Worm (Caenorhabditis elegans): Measurements from ENCODE around the gene gpx-6.

DNA sequence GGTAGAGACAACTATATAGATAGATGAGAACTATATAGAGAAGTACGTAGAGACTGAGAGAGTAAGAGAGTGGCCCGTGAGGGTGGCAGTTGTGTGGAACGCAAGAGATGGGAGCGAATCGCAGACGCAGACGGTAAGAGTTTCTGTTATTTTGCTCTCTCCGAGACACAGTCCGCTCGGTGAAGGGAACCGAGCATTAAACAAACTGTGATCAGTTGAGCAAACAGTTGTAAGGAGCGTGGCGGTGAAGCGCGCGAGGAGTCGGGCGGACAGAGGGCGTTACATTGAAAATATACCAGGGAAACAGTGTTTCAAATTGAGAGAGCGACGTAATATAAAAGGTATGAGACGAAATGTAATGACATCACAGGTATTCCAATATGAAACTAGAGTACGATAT is 7.5 kb downstream of the gpx-6 start:
- TF ChIP-seq dmd-4 (tag; optimal IDR thresholded peaks at IDR 0.05) (no peak), mdl-1 (tag; optimal IDR thresholded peaks at IDR 0.05) (peak in 1 of 2 experiments; percentile 37), mab-5 (tag; optimal IDR thresholded peaks at IDR 0.05) (no peak)
